Fruit fly (Drosophila melanogaster) whole organism, embryonic: Measurements from ENCODE around the gene CG18135.

Source experiments
- Abd-B ChIP-seq: fragments of 200-800 bp; sonication (Bioruptor generic); optimal IDR thresholded peaks from 2 replicates; lab custom pipeline; 2018; ENCODE audit warnings: missing biosample characterization, mild to moderate bottlenecking, missing genetic modification characterization, moderate library complexity
- Adf1 ChIP-seq: fragments of 200-800 bp; sonication (Bioruptor generic); IDR thresholded peaks from 2 replicates; pipeline ENCODE4 v1.3.6; 2022; ENCODE audit warnings: missing biosample characterization, missing genetic modification characterization
- Antp ChIP-seq: fragments of 200-800 bp; sonication (Bioruptor generic); optimal IDR thresholded peaks from 3 replicates; lab custom pipeline; 2016; ENCODE audit warnings: missing biosample characterization, missing genetic modification characterization
- B-H2 ChIP-seq: fragments of 200-800 bp; sonication (Bioruptor generic); optimal IDR thresholded peaks from 2 replicates; lab custom pipeline; 2018; ENCODE audit warnings: missing biosample characterization, mild to moderate bottlenecking, missing genetic modification characterization
- BtbVII ChIP-seq: fragments of 200-800 bp; sonication (Bioruptor generic); optimal IDR thresholded peaks from 3 replicates; lab custom pipeline; 2017; ENCODE audit warnings: missing biosample characterization, mild to moderate bottlenecking, missing genetic modification characterization
- CG12104 ChIP-seq: fragments of 200-800 bp; sonication (Bioruptor generic); optimal IDR thresholded peaks from 3 replicates; lab custom pipeline; 2016; ENCODE audit warnings: missing biosample characterization, missing genetic modification characterization
- CG13296 ChIP-seq: fragments of 200-800 bp; sonication (Bioruptor generic); optimal IDR thresholded peaks from 3 replicates; lab custom pipeline; 2018; ENCODE audit warnings: missing biosample characterization, mild to moderate bottlenecking, missing genetic modification characterization
- CG13775 ChIP-seq: fragments of 200-800 bp; sonication (Bioruptor generic); optimal IDR thresholded peaks from 3 replicates; lab custom pipeline; 2017; ENCODE audit warnings: missing biosample characterization, mild to moderate bottlenecking, missing genetic modification characterization
- CG14441 ChIP-seq: fragments of 200-800 bp; sonication (Bioruptor generic); IDR thresholded peaks from 2 replicates; pipeline ENCODE4 v1.3.6; 2022; ENCODE audit warnings: missing biosample characterization, missing genetic modification characterization
- CG14965 ChIP-seq: fragments of 200-800 bp; sonication (Bioruptor generic); optimal IDR thresholded peaks from 2 replicates; lab custom pipeline; 2016; ENCODE audit warnings: missing biosample characterization, missing genetic modification characterization, borderline replicate concordance
- CG15514 ChIP-seq: fragments of 200-800 bp; sonication (Bioruptor generic); optimal IDR thresholded peaks from 3 replicates; lab custom pipeline; 2017; ENCODE audit warnings: missing biosample characterization, missing genetic modification characterization, mild to moderate bottlenecking, moderate library complexity, missing genetic modification reagents
- CG1792 ChIP-seq: fragments of 200-800 bp; sonication (Bioruptor generic); optimal IDR thresholded peaks from 2 replicates; lab custom pipeline; 2016; ENCODE audit warnings: missing biosample characterization, missing genetic modification characterization
- CG18764 ChIP-seq: fragments of 200-800 bp; sonication (Bioruptor generic); optimal IDR thresholded peaks from 3 replicates; lab custom pipeline; 2016; ENCODE audit warnings: missing biosample characterization, missing genetic modification characterization
- CG2120 ChIP-seq: fragments of 200-800 bp; sonication (Bioruptor generic); optimal IDR thresholded peaks from 3 replicates; lab custom pipeline; 2016; ENCODE audit warnings: missing biosample characterization, missing genetic modification characterization
- CG2875 ChIP-seq: fragments of 200-800 bp; sonication (Bioruptor generic); optimal IDR thresholded peaks from 2 replicates; lab custom pipeline; 2017; ENCODE audit warnings: missing biosample characterization, mild to moderate bottlenecking, missing genetic modification characterization, missing genetic modification reagents
- CG34422 ChIP-seq: fragments of 200-800 bp; sonication (Bioruptor generic); IDR thresholded peaks from 3 replicates; pipeline ENCODE4 v1.3.6; 2022; ENCODE audit warnings: missing biosample characterization, missing genetic modification characterization
- CG3847 ChIP-seq: fragments of 200-800 bp; sonication (Bioruptor generic); IDR thresholded peaks from 2 replicates; pipeline ENCODE4 v1.3.6; 2022; ENCODE audit warnings: missing biosample characterization, missing genetic modification characterization
- CG4424 ChIP-seq: fragments of 200-800 bp; sonication (Bioruptor generic); optimal IDR thresholded peaks from 3 replicates; lab custom pipeline; 2016; ENCODE audit warnings: missing biosample characterization, missing genetic modification characterization
- CG4707 ChIP-seq: fragments of 200-800 bp; sonication (Bioruptor generic); optimal IDR thresholded peaks from 2 replicates; lab custom pipeline; 2018; ENCODE audit warnings: missing biosample characterization, mild to moderate bottlenecking, missing genetic modification characterization, moderate library complexity
- CG8089 ChIP-seq: fragments of 200-800 bp; sonication (Bioruptor generic); optimal IDR thresholded peaks from 3 replicates; lab custom pipeline; 2016; ENCODE audit warnings: missing biosample characterization, missing genetic modification characterization
- CG8944 ChIP-seq: fragments of 200-800 bp; sonication (Bioruptor generic); optimal IDR thresholded peaks from 3 replicates; lab custom pipeline; 2016; ENCODE audit warnings: missing biosample characterization, missing genetic modification characterization
- D ChIP-seq, 2 experiments: fragments of 200-800 bp in 1 of 2; fragments of >200 bp in 1 of 2; sonication (Bioruptor generic) in 1 of 2; optimal IDR thresholded peaks; 2 replicates in 1 of 2; 3 replicates in 1 of 2; lab custom pipeline; 2017; ENCODE audit warnings: mild to moderate bottlenecking in 1 of 2, missing biosample characterization in 1 of 2, missing genetic modification characterization in 1 of 2, missing genetic modification reagents in 1 of 2
- Dad ChIP-seq: fragments of 200-800 bp; sonication (Bioruptor generic); optimal IDR thresholded peaks from 3 replicates; lab custom pipeline; 2016; ENCODE audit warnings: missing biosample characterization, missing genetic modification characterization
- Drgx ChIP-seq: fragments of 200-800 bp; sonication (Bioruptor generic); IDR thresholded peaks from 2 replicates; pipeline ENCODE4 v1.3.6; 2022; ENCODE audit warnings: missing biosample characterization, missing genetic modification characterization
- E2f2 ChIP-seq: fragments of 200-800 bp; sonication (Bioruptor generic); IDR thresholded peaks from 2 replicates; pipeline ENCODE4 v1.3.6; 2022; ENCODE audit warnings: missing biosample characterization, missing genetic modification characterization
- Ets97D ChIP-seq: fragments of 200-800 bp; sonication (Bioruptor generic); optimal IDR thresholded peaks from 3 replicates; lab custom pipeline; 2016; ENCODE audit warnings: missing biosample characterization, missing genetic modification characterization
- HHEX ChIP-seq: fragments of 200-800 bp; sonication (Bioruptor generic); optimal IDR thresholded peaks from 3 replicates; lab custom pipeline; 2017; ENCODE audit warnings: missing biosample characterization, mild to moderate bottlenecking, missing genetic modification characterization, missing genetic modification reagents
- HmgD ChIP-seq: fragments of 200-800 bp; sonication (Bioruptor generic); optimal IDR thresholded peaks from 3 replicates; lab custom pipeline; 2016; ENCODE audit warnings: missing biosample characterization, missing genetic modification characterization
- NC2α ChIP-seq: fragments of 200-800 bp; sonication (Bioruptor generic); optimal IDR thresholded peaks from 2 replicates; lab custom pipeline; 2016; ENCODE audit warnings: missing biosample characterization, missing genetic modification characterization
- Nf-YA ChIP-seq: fragments of 200-800 bp; sonication (Bioruptor generic); IDR thresholded peaks from 2 replicates; pipeline ENCODE4 v1.3.6; 2022; ENCODE audit warnings: missing biosample characterization, missing genetic modification characterization
- Poxn ChIP-seq: fragments of 200-800 bp; sonication (Bioruptor generic); IDR thresholded peaks from 2 replicates; pipeline ENCODE4 v1.3.6; 2022; ENCODE audit warnings: missing biosample characterization, missing genetic modification characterization
- Stat92E ChIP-seq, 3 experiments: fragments of >200 bp in 2 of 3; fragments of 200-800 bp in 1 of 3; sonication (Bioruptor generic) in 1 of 3; optimal IDR thresholded peaks; 2 replicates each; lab custom pipeline; 2017 to 2019; ENCODE audit warnings: missing biosample characterization in 3 of 3, missing genetic modification characterization in 3 of 3, mild to moderate bottlenecking in 1 of 3, moderate library complexity in 1 of 3
- Taf1 ChIP-seq: fragments of 200-800 bp; sonication (Bioruptor generic); IDR thresholded peaks from 2 replicates; pipeline ENCODE4 v1.3.6; 2022; ENCODE audit warnings: missing biosample characterization, missing genetic modification characterization
- az2 ChIP-seq: fragments of 200-800 bp; sonication (Bioruptor generic); optimal IDR thresholded peaks from 3 replicates; lab custom pipeline; 2016; ENCODE audit warnings: missing biosample characterization, missing genetic modification characterization
- chif ChIP-seq, 2 experiments: fragments of 200-800 bp; sonication (Bioruptor generic); optimal IDR thresholded peaks; 3 replicates each; lab custom pipeline; 2016; ENCODE audit warnings: missing biosample characterization in 2 of 2, missing genetic modification characterization in 2 of 2
- dpn ChIP-seq, 2 experiments: fragments of 200-800 bp; sonication (Bioruptor generic); optimal IDR thresholded peaks; 3 replicates each; lab custom pipeline; 2016; ENCODE audit warnings: missing biosample characterization in 2 of 2, missing genetic modification characterization in 2 of 2
- dysf ChIP-seq: fragments of 200-800 bp; sonication (Bioruptor generic); IDR thresholded peaks from 3 replicates; pipeline ENCODE4 v1.3.6; 2022; ENCODE audit warnings: missing biosample characterization, missing genetic modification characterization
- ewg ChIP-seq: fragments of 200-800 bp; sonication (Bioruptor generic); optimal IDR thresholded peaks from 3 replicates; lab custom pipeline; 2017; ENCODE audit warnings: mild to moderate bottlenecking, missing biosample characterization, missing genetic modification reagents, missing genetic modification characterization
- fru ChIP-seq: fragments of >200 bp; optimal IDR thresholded peaks from 2 replicates; lab custom pipeline; 2017
- gsb-n ChIP-seq: fragments of 200-800 bp; sonication (Bioruptor generic); optimal IDR thresholded peaks from 3 replicates; lab custom pipeline; 2018; ENCODE audit warnings: missing biosample characterization, mild to moderate bottlenecking, missing genetic modification characterization
- ind ChIP-seq: fragments of 200-800 bp; sonication (Bioruptor generic); optimal IDR thresholded peaks from 3 replicates; lab custom pipeline; 2016; ENCODE audit warnings: missing biosample characterization, missing genetic modification characterization
- org-1 ChIP-seq: fragments of 200-800 bp; sonication (Bioruptor generic); optimal IDR thresholded peaks from 2 replicates; lab custom pipeline; 2017; ENCODE audit warnings: missing biosample characterization, missing genetic modification characterization
- repo ChIP-seq: fragments of 200-800 bp; sonication (Bioruptor generic); optimal IDR thresholded peaks from 2 replicates; lab custom pipeline; 2016; ENCODE audit warnings: missing biosample characterization, missing genetic modification characterization
- scrt ChIP-seq: fragments of 200-800 bp; sonication (Bioruptor generic); optimal IDR thresholded peaks from 2 replicates; lab custom pipeline; 2018; ENCODE audit warnings: missing biosample characterization, mild to moderate bottlenecking, missing genetic modification characterization, moderate library complexity
- so ChIP-seq: fragments of 200-800 bp; sonication (Bioruptor generic); IDR thresholded peaks from 3 replicates; pipeline ENCODE4 v1.3.6; 2022; ENCODE audit warnings: missing biosample characterization, missing genetic modification characterization
- ssp ChIP-seq: fragments of 200-800 bp; sonication (Bioruptor generic); IDR thresholded peaks from 2 replicates; pipeline ENCODE4 v1.3.6; 2022; ENCODE audit warnings: missing biosample characterization, missing genetic modification characterization
- stc ChIP-seq: fragments of 200-800 bp; sonication (Bioruptor generic); IDR thresholded peaks from 2 replicates; pipeline ENCODE4 v1.3.6; 2022; ENCODE audit warnings: missing biosample characterization, missing genetic modification characterization
- trem ChIP-seq: fragments of 200-800 bp; optimal IDR thresholded peaks from 3 replicates; lab custom pipeline; 2019; ENCODE audit warnings: missing biosample characterization, mild to moderate bottlenecking, missing genetic modification characterization, moderate library complexity
- zfh1 ChIP-seq: fragments of 200-800 bp; sonication (Bioruptor generic); IDR thresholded peaks from 3 replicates; pipeline ENCODE4 v1.3.6; 2022; ENCODE audit warnings: missing biosample characterization, missing genetic modification characterization

CG18135 gene

DNA sequence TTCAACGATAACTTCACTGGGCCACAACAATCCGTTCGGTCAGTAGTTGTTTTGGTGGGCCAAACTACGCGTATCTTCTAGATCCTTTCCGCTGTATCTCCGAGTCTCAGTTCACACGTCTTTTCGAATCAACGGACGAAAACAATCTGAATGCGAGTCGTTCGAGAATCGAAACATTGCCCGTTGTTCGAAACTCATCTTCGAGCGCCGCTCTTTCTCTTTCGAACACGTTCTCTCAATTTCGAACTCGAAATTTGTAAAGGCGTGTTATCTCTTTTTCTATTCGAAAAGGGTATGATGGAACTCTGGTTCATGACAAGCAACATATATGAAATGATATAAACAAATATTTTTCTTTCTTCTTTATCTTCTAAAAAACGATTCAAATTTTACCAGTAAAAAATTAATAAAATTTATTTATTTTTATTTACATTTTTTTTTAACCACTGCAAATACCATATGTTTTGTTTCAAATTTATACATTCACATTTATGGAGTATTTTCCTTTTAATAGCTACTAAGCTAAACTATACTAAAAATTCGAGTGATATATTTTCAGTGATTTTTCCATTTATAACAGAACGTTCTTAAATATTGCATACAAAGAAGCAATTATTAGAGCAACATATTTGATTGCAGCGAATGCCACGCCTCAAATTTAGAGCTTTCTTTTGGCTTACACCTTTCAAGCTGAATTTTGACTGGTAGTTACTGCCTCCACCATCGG is 47.4 kb upstream of the CG18135 start, which contains the start of gene nkd (continued):
- TF ChIP-seq BtbVII (GFP tag; lab: Kevin White, UChicago) = peak; percentile 40
- peak; percentile 38 for TF ChIP-seq CG12104 (GFP tag; lab: Kevin White, UChicago)
- peak; percentile 63 for TF ChIP-seq CG15514 (GFP tag; lab: Kevin White, UChicago)
- TF ChIP-seq trem (tag; lab: Kevin White, UChicago) = peak; percentile 78
- TF ChIP-seq Stat92E (GFP tag; optimal IDR thresholded peaks at IDR 0.05; lab: Kevin White, UChicago) = peak in 1 of 3 experiments; percentile 71
- TF ChIP-seq ind (GFP tag; lab: Kevin White, UChicago) = peak; percentile 82
- peak; percentile 92 for TF ChIP-seq Drgx (GFP tag; lab: Robert Waterston, UW)
- peak; percentile 91 for TF ChIP-seq zfh1
- TF ChIP-seq CG13296 (GFP tag; lab: Kevin White, UChicago) = peak; percentile 88
- peak; percentile 57 for TF ChIP-seq HmgD (GFP tag; lab: Kevin White, UChicago)
- peak; percentile 93 for TF ChIP-seq az2
- peak; percentile 84 for TF ChIP-seq Nf-YA
- peak; percentile 95 for TF ChIP-seq stc
- TF ChIP-seq Abd-B (GFP tag; lab: Kevin White, UChicago) = peak; percentile 70
- peak; percentile 83 for TF ChIP-seq CG18764 (GFP tag; lab: Kevin White, UChicago)
- TF ChIP-seq scrt = peak; percentile 67
- TF ChIP-seq E2f2 (GFP tag; lab: Robert Waterston, UW) = peak; percentile 79
- TF ChIP-seq CG14965 (GFP tag; lab: Kevin White, UChicago) = no peak
- TF ChIP-seq CG14441 (GFP tag; lab: Robert Waterston, UW) = peak; percentile 83
- peak; percentile 40 for TF ChIP-seq CG8944 (GFP tag; lab: Kevin White, UChicago)
- TF ChIP-seq CG13775 (GFP tag; lab: Kevin White, UChicago) = peak; percentile 71
- TF ChIP-seq CG3847 = peak; percentile 80
- TF ChIP-seq chif (GFP tag; optimal IDR thresholded peaks at IDR 0.05; lab: Kevin White, UChicago) = peak in 1 of 2 experiments; percentile 78
- TF ChIP-seq Antp = peak; percentile 66
- TF ChIP-seq Taf1 (GFP tag; lab: Robert Waterston, UW) = peak; percentile 69
- peak; percentile 7; the same call in 1 of the 2 replicates for TF ChIP-seq Poxn (GFP tag; lab: Robert Waterston, UW)
- TF ChIP-seq CG1792 (GFP tag; lab: Kevin White, UChicago) = peak; percentile 52
- no peak for TF ChIP-seq D (optimal IDR thresholded peaks at IDR 0.05; lab: Kevin White, UChicago)
- peak; percentile 79 for TF ChIP-seq D (GFP tag; optimal IDR thresholded peaks at IDR 0.05; lab: Kevin White, UChicago)
- peak; percentile 64 for TF ChIP-seq org-1 (GFP tag; lab: Kevin White, UChicago)
- TF ChIP-seq fru = no peak
- TF ChIP-seq gsb-n (tag; lab: Kevin White, UChicago) = peak; percentile 92
- TF ChIP-seq so = peak; percentile 87
- peak; percentile 53; the same call in 1 of the 2 replicates for TF ChIP-seq Adf1 (GFP tag; lab: Robert Waterston, UW)
- peak; percentile 86 for TF ChIP-seq CG34422
- TF ChIP-seq CG2875 (GFP tag; lab: Kevin White, UChicago) = peak; percentile 61
- TF ChIP-seq B-H2 (GFP tag; lab: Kevin White, UChicago) = peak; percentile 85
- TF ChIP-seq NC2α (GFP tag; lab: Kevin White, UChicago) = no peak
- TF ChIP-seq ssp (GFP tag; lab: Robert Waterston, UW) = peak; percentile 62
- TF ChIP-seq Ets97D (GFP tag; lab: Kevin White, UChicago) = peak; percentile 43
- peak; percentile 79 for TF ChIP-seq CG4707
- peak; percentile 90 for TF ChIP-seq CG2120
- peak; percentile 49 for TF ChIP-seq repo (GFP tag; lab: Kevin White, UChicago)
- TF ChIP-seq CG8089 (GFP tag; lab: Kevin White, UChicago) = peak; percentile 43
- peak; percentile 79 to 93 for TF ChIP-seq dpn (GFP tag; optimal IDR thresholded peaks at IDR 0.05; lab: Kevin White, UChicago)
- TF ChIP-seq ewg (GFP tag; lab: Kevin White, UChicago) = peak; percentile 60
- peak; percentile 57 for TF ChIP-seq HHEX (GFP tag; lab: Kevin White, UChicago)
- TF ChIP-seq CG4424 = peak; percentile 82
- TF ChIP-seq Dad = peak; percentile 23
- peak; percentile 88 for TF ChIP-seq dysf (GFP tag; lab: Robert Waterston, UW)
